Worm (Caenorhabditis elegans): Measurements from ENCODE around the gene zip-12.
"Not testable (repeated sequence)": the region's sequence is repeated elsewhere in the genome, so short reads cannot be mapped to it uniquely, and the experiment has no call there.

ce11 chrIII:12316552-12316951, 11.2 kb upstream of the zip-12 start:
- TF ChIP-seq D2030.7 (GFP tag; IDR thresholded peaks at IDR 0.05); let-526 (GFP tag; IDR thresholded peaks at IDR 0.05); rpc-1 (optimal IDR thresholded peaks at IDR 0.05); rpc-1 (tag; optimal IDR thresholded peaks at IDR 0.05); F33H1.4 (GFP tag; IDR thresholded peaks at IDR 0.05); snpc-4 (GFP tag; optimal IDR thresholded peaks at IDR 0.05); snpc-4 (tag; optimal IDR thresholded peaks at IDR 0.05); F22D6.2 (tag; optimal IDR thresholded peaks at IDR 0.05); lin-40 (tag; optimal IDR thresholded peaks at IDR 0.05); attf-3 (GFP tag; conservative IDR thresholded peaks at IDR 0.05): not testable (repeated sequence)
